Worm (Caenorhabditis elegans) whole organism, young adult: Measurements from ENCODE around the gene samt-1.

Source experiments
- B0019.2 ChIP-seq: fragments of 200-800 bp; sonication (Bioruptor generic); conservative IDR thresholded peaks from 2 replicates; pipeline ENCODE4 v1.3.6; 2022; ENCODE audit warnings: missing genetic modification reagents, missing genetic modification characterization, missing compliant biosample characterization
- B0035.1 ChIP-seq: sonication (generic microtip); optimal IDR thresholded peaks from 2 replicates; lab custom pipeline; 2016; ENCODE audit warnings: missing genetic modification characterization, mild to moderate bottlenecking, missing compliant biosample characterization, missing genotype, missing genetic modification reagents
- D2030.7 ChIP-seq: fragments of 200-800 bp; sonication (Bioruptor generic); IDR thresholded peaks from 2 replicates; pipeline ENCODE4 v1.3.6; 2022; ENCODE audit warnings: missing genetic modification reagents, missing genetic modification characterization, missing compliant biosample characterization
- F22D6.2 ChIP-seq: sonication (generic microtip); optimal IDR thresholded peaks from 2 replicates; lab custom pipeline; 2016; ENCODE audit warnings: mild to moderate bottlenecking, missing genetic modification characterization, missing compliant biosample characterization
- F33H1.4 ChIP-seq: fragments of 200-800 bp; sonication (Bioruptor generic); IDR thresholded peaks from 2 replicates; pipeline ENCODE4 v1.3.6; 2022; ENCODE audit warnings: missing genetic modification reagents, missing genetic modification characterization, missing compliant biosample characterization
- Y53G8AR.9 ChIP-seq: fragments of 200-800 bp; sonication (Bioruptor generic); conservative IDR thresholded peaks from 2 replicates; pipeline ENCODE4 v1.3.6; 2022; ENCODE audit warnings: missing genetic modification reagents, missing genetic modification characterization, missing compliant biosample characterization
- akir-1 ChIP-seq: fragments of 200-800 bp; sonication (Bioruptor generic); optimal IDR thresholded peaks from 2 replicates; lab custom pipeline; 2018; ENCODE audit warnings: mild to moderate bottlenecking, missing genetic modification characterization, moderate library complexity, missing compliant biosample characterization
- attf-3 ChIP-seq: fragments of 200-800 bp; sonication (Bioruptor generic); conservative IDR thresholded peaks from 2 replicates; pipeline ENCODE4 v1.3.6; 2022; ENCODE audit warnings: missing genetic modification reagents, missing genetic modification characterization, missing compliant biosample characterization
- attf-6 ChIP-seq: fragments of 200-800 bp; sonication (Bioruptor generic); IDR thresholded peaks from 2 replicates; pipeline ENCODE4 v1.3.6; 2022; ENCODE audit warnings: missing genetic modification reagents, missing genetic modification characterization, missing compliant biosample characterization
- cebp-1 ChIP-seq, 2 experiments: fragments of 200-800 bp in 1 of 2; sonication (Bioruptor generic) in 1 of 2; sonication (generic microtip) in 1 of 2; IDR thresholded peaks in 1 of 2; optimal IDR thresholded peaks in 1 of 2; 2 replicates each; pipeline versions ENCODE4 v1.3.6 to Lab custom; 2017 to 2022; ENCODE audit warnings: missing compliant biosample characterization in 2 of 2, missing genetic modification characterization in 2 of 2, mild to moderate bottlenecking in 1 of 2, missing genetic modification reagents in 1 of 2, moderate library complexity in 1 of 2
- ceh-91 ChIP-seq: fragments of 200-800 bp; sonication (Bioruptor generic); IDR thresholded peaks from 2 replicates; pipeline ENCODE4 v1.3.6; 2022; ENCODE audit warnings: missing genetic modification reagents, missing genetic modification characterization, missing compliant biosample characterization
- chd-7 ChIP-seq: sonication (generic microtip); optimal IDR thresholded peaks from 2 replicates; lab custom pipeline; 2016; ENCODE audit warnings: mild to moderate bottlenecking, missing genetic modification characterization, moderate library complexity, missing compliant biosample characterization
- efl-1 ChIP-seq: fragments of 150-350 bp; optimal IDR thresholded peaks from 2 replicates; lab custom pipeline; 2014; ENCODE audit warnings: missing biosample characterization, missing genetic modification reagents, missing genetic modification characterization
- egl-44 ChIP-seq: fragments of 200-800 bp; sonication (Bioruptor generic); IDR thresholded peaks from 2 replicates; pipeline ENCODE4 v1.3.6; 2022; ENCODE audit warnings: missing genetic modification reagents, missing genetic modification characterization, missing compliant biosample characterization
- hlh-12 ChIP-seq: sonication (generic microtip); optimal IDR thresholded peaks from 2 replicates; lab custom pipeline; 2016; ENCODE audit warnings: missing genetic modification characterization, missing compliant biosample characterization
- hrde-1 ChIP-seq: sonication (generic microtip); optimal IDR thresholded peaks from 2 replicates; lab custom pipeline; 2016; ENCODE audit warnings: missing genetic modification characterization, mild to moderate bottlenecking, missing compliant biosample characterization, moderate library complexity, missing genotype, missing genetic modification reagents, borderline replicate concordance
- lir-1 ChIP-seq: fragments of 200-800 bp; sonication (Bioruptor generic); conservative IDR thresholded peaks from 2 replicates; pipeline ENCODE4 v1.3.6; 2022; ENCODE audit warnings: missing genetic modification reagents, missing genetic modification characterization, missing compliant biosample characterization
- lsl-1 ChIP-seq: fragments of 200-800 bp; sonication (Bioruptor generic); optimal IDR thresholded peaks from 2 replicates; lab custom pipeline; 2018; ENCODE audit warnings: mild to moderate bottlenecking, missing genetic modification characterization, moderate library complexity, missing compliant biosample characterization
- madf-6 ChIP-seq: fragments of 200-800 bp; sonication (Bioruptor generic); IDR thresholded peaks from 2 replicates; pipeline ENCODE4 v1.3.6; 2022; ENCODE audit warnings: missing genetic modification reagents, missing genetic modification characterization, missing compliant biosample characterization
- madf-8 ChIP-seq: fragments of 200-800 bp; sonication (Bioruptor generic); conservative IDR thresholded peaks from 2 replicates; pipeline ENCODE4 v1.3.6; 2022; ENCODE audit warnings: missing genetic modification reagents, missing genetic modification characterization, missing compliant biosample characterization
- mel-28 ChIP-seq: sonication (generic microtip); optimal IDR thresholded peaks from 2 replicates; lab custom pipeline; 2016; ENCODE audit warnings: borderline replicate concordance, mild to moderate bottlenecking, missing genetic modification characterization, missing compliant biosample characterization
- nfya-1 ChIP-seq: sonication (generic microtip); optimal IDR thresholded peaks from 2 replicates; lab custom pipeline; 2017; ENCODE audit warnings: antibody characterized with exemption, missing compliant biosample characterization, missing genetic modification characterization, borderline replicate concordance; ENCODE audit not compliant: insufficient read depth
- rcor-1 ChIP-seq: fragments of 200-800 bp; sonication (Bioruptor generic); IDR thresholded peaks from 2 replicates; pipeline ENCODE4 v1.3.6; 2022; ENCODE audit warnings: missing genetic modification reagents, missing genetic modification characterization, missing compliant biosample characterization
- rec-8 ChIP-seq, 2 experiments: sonication (generic microtip); optimal IDR thresholded peaks; 2 replicates each; lab custom pipeline; 2016; ENCODE audit warnings: mild to moderate bottlenecking in 2 of 2, missing genetic modification characterization in 2 of 2, missing genetic modification reagents in 2 of 2, missing genotype in 2 of 2, missing biosample characterization in 1 of 2, missing compliant biosample characterization in 1 of 2, moderate library complexity in 1 of 2
- repo-1 ChIP-seq: sonication (generic microtip); optimal IDR thresholded peaks from 2 replicates; lab custom pipeline; 2017; ENCODE audit warnings: mild to moderate bottlenecking, missing genetic modification characterization, missing compliant biosample characterization
- sdz-38 ChIP-seq: sonication (generic microtip); optimal IDR thresholded peaks from 2 replicates; lab custom pipeline; 2016; ENCODE audit warnings: missing genotype, missing genetic modification characterization, missing compliant biosample characterization
- sea-2 ChIP-seq: fragments of 200-800 bp; sonication (Bioruptor generic); IDR thresholded peaks from 2 replicates; pipeline ENCODE4 v1.3.6; 2022; ENCODE audit warnings: missing genetic modification characterization, missing compliant biosample characterization
- snpc-1.3 ChIP-seq: sonication (generic microtip); optimal IDR thresholded peaks from 2 replicates; lab custom pipeline; 2017; ENCODE audit warnings: missing genetic modification characterization, mild to moderate bottlenecking, missing compliant biosample characterization, antibody characterized with exemption, moderate library complexity, missing genotype, missing genetic modification reagents; ENCODE audit not compliant: insufficient read depth
- snpc-4 ChIP-seq, 5 experiments: fragments of 150-350 bp in 1 of 5; sonication (generic microtip) in 4 of 5; optimal IDR thresholded peaks; 2 replicates each; lab custom pipeline; 2014 to 2018; ENCODE audit warnings: missing genetic modification characterization in 5 of 5, missing biosample characterization in 3 of 5, antibody characterized with exemption in 2 of 5, mild to moderate bottlenecking in 2 of 5, missing compliant biosample characterization in 2 of 5, missing genotype in 2 of 5, moderate library complexity in 2 of 5, missing genetic modification reagents in 1 of 5
- somi-1 ChIP-seq: fragments of 200-800 bp; sonication (Bioruptor generic); optimal IDR thresholded peaks from 2 replicates; lab custom pipeline; 2018; ENCODE audit warnings: mild to moderate bottlenecking, missing genetic modification characterization, missing compliant biosample characterization
- sptf-2 ChIP-seq: fragments of 200-800 bp; sonication (Bioruptor generic); optimal IDR thresholded peaks from 2 replicates; lab custom pipeline; 2018; ENCODE audit warnings: mild to moderate bottlenecking, missing genetic modification characterization, missing compliant biosample characterization
- unc-62 ChIP-seq: fragments of 150-350 bp; optimal IDR thresholded peaks from 2 replicates; lab custom pipeline; 2014; ENCODE audit warnings: missing biosample characterization, missing genetic modification reagents, missing genetic modification characterization
- xnd-1 ChIP-seq: sonication (generic microtip); optimal IDR thresholded peaks from 2 replicates; lab custom pipeline; 2016; ENCODE audit warnings: missing genotype, missing genetic modification reagents, missing genetic modification characterization, missing compliant biosample characterization

samt-1 gene

DNA sequence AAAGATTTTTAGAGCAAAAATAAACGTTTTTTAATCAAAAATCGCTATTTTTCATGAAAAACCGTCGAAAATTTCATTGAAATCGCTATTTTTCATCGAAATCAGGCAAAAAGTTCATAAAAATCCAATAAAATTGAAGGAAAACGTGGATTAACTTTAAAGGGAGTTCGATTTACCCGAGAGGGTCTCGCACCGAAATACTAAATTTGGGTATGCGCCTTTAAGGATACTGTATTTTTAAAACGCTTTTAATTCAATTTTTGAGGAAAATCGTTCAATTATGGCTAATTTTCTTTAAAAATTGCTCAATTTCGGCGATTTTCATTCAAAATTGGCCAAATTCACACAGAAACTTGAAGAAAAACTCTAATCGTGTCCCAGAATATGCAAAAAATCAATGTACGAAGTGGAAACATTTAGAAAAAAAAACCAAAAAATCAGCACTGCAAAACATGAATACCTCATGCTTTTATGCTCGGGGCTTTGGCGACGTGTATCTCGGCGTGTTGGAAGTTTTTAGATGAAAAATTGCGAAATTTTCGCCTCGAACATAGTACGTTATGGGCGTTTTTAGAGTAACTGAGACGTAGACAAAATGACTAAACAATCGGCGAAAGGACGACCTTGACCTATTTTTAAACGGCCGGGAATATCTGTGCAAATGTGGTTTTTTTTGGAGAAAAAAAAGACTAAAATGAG, 38.3 kb upstream of the samt-1 start (continued):
- no peak for TF ChIP-seq mel-28 (tag; lab: Kevin White, UChicago)
- TF ChIP-seq sea-2 (GFP tag; lab: Robert Waterston, UW): no peak
- no peak for TF ChIP-seq unc-62 (GFP tag; lab: Kevin White, UChicago)
- no peak for TF ChIP-seq attf-6
- no peak for TF ChIP-seq F22D6.2 (tag; lab: Kevin White, UChicago)
- no peak for TF ChIP-seq sptf-2
- peak; percentile 77 for TF ChIP-seq lsl-1 (GFP tag; lab: Kevin White, UChicago)
- no peak for TF ChIP-seq snpc-4 (GFP tag; optimal IDR thresholded peaks at IDR 0.05; lab: Kevin White, UChicago)
- no peak for TF ChIP-seq snpc-4 (tag; optimal IDR thresholded peaks at IDR 0.05; lab: Kevin White, UChicago)
- no peak for TF ChIP-seq snpc-1.3
- TF ChIP-seq B0019.2 (GFP tag; lab: Robert Waterston, UW): no peak
- no peak for TF ChIP-seq rec-8 (tag; optimal IDR thresholded peaks at IDR 0.05; lab: Kevin White, UChicago)
- no peak for TF ChIP-seq Y53G8AR.9 (GFP tag; lab: Robert Waterston, UW)
- no peak for TF ChIP-seq egl-44 (GFP tag; lab: Robert Waterston, UW)
- peak; percentile 56 for TF ChIP-seq D2030.7 (GFP tag; lab: Robert Waterston, UW)
- TF ChIP-seq repo-1 (tag; lab: Kevin White, UChicago): no peak
- no peak for TF ChIP-seq nfya-1 (tag; lab: Kevin White, UChicago)
- no peak for TF ChIP-seq cebp-1 (GFP tag; IDR thresholded peaks at IDR 0.05; lab: Robert Waterston, UW)
- peak; percentile 83 for TF ChIP-seq cebp-1 (tag; optimal IDR thresholded peaks at IDR 0.05; lab: Kevin White, UChicago)
- peak; percentile 72 for TF ChIP-seq madf-6 (GFP tag; lab: Robert Waterston, UW)
- TF ChIP-seq efl-1: peak; percentile 3
- TF ChIP-seq rcor-1 (GFP tag; lab: Robert Waterston, UW): no peak
- TF ChIP-seq, all 124 proteins: peak for 10

DNA sequence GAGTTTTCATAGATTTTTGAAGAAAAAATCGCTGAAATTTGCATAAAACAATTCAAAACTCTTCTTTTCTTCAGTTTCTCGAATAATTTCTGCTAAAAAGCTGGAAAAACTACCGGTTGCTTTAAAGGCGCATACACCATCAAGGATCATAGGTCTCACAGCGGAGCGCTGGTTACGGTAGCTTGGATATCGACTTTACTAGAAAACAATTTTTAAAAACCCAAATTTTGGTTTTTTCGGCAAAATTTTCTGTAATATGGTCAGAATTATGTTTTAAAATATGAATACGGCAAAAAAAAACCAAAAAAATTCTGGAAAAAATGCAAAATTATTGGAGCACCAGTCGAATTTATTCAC, 37.7 kb upstream of the samt-1 start:
- peak; percentile 18 for TF ChIP-seq efl-1
- TF ChIP-seq ceh-91 (GFP tag; lab: Robert Waterston, UW): 0 out of 2 replicates have a peak, but pooled peaks have one; percentile 27
- TF ChIP-seq akir-1: no peak
- no peak for TF ChIP-seq hrde-1 (tag; lab: Kevin White, UChicago)
- TF ChIP-seq attf-3 (GFP tag; lab: Robert Waterston, UW): no peak
- TF ChIP-seq xnd-1 (tag; lab: Kevin White, UChicago): peak; percentile 3
- TF ChIP-seq B0035.1 (tag; lab: Kevin White, UChicago): no peak
- TF ChIP-seq lsl-1 (GFP tag; lab: Kevin White, UChicago): peak; percentile 91
- no peak for TF ChIP-seq chd-7 (tag; lab: Kevin White, UChicago)
- no peak for TF ChIP-seq hlh-12 (tag; lab: Kevin White, UChicago)
- TF ChIP-seq sdz-38: no peak
- no peak for TF ChIP-seq lir-1
- peak; percentile 62 for TF ChIP-seq D2030.7 (GFP tag; lab: Robert Waterston, UW)
- peak; percentile 26; the same call in 1 of the 2 replicates for TF ChIP-seq madf-8 (GFP tag; lab: Robert Waterston, UW)
- TF ChIP-seq F33H1.4 (GFP tag; lab: Robert Waterston, UW): peak; percentile 84
- TF ChIP-seq madf-6 (GFP tag; lab: Robert Waterston, UW): peak; percentile 75
- no peak for TF ChIP-seq somi-1 (GFP tag; lab: Kevin White, UChicago)
